Fruit fly (Drosophila melanogaster) whole organism, pupa: Measurements from ENCODE around the gene Lk.
A peak's percentile ranks its signal among the peaks of the same experiment; 100 is the strongest.

ENCODE experiments used
- CG10348 ChIP-seq: fragments of 200-800 bp; sonication (Bioruptor generic); IDR thresholded peaks from 2 replicates; pipeline ENCODE4 v1.3.6; 2022; ENCODE audit warnings: missing biosample characterization, missing genetic modification characterization
- CG14655 ChIP-seq: fragments of 200-800 bp; sonication (Bioruptor generic); optimal IDR thresholded peaks from 3 replicates; lab custom pipeline; 2017; ENCODE audit warnings: mild to moderate bottlenecking, missing biosample characterization, missing genetic modification reagents, missing genetic modification characterization
- CG15710 ChIP-seq: fragments of 200-800 bp; sonication (Bioruptor generic); optimal IDR thresholded peaks from 2 replicates; lab custom pipeline; 2018; ENCODE audit warnings: missing biosample characterization, mild to moderate bottlenecking, missing genetic modification characterization, moderate library complexity
- CG32121 ChIP-seq: fragments of 200-800 bp; sonication (Bioruptor generic); IDR thresholded peaks from 2 replicates; pipeline ENCODE4 v1.3.6; 2022; ENCODE audit warnings: missing biosample characterization, missing genetic modification characterization
- CG4496 ChIP-seq: fragments of 200-800 bp; sonication (Bioruptor generic); IDR thresholded peaks from 3 replicates; pipeline ENCODE4 v1.3.6; 2022; ENCODE audit warnings: missing biosample characterization, missing genetic modification characterization
- CG8159 ChIP-seq: fragments of 200-800 bp; sonication (Bioruptor generic); optimal IDR thresholded peaks from 3 replicates; lab custom pipeline; 2018; ENCODE audit warnings: missing biosample characterization, mild to moderate bottlenecking, missing genetic modification characterization, moderate library complexity
- CG9948 ChIP-seq: fragments of 200-800 bp; sonication (Bioruptor generic); optimal IDR thresholded peaks from 2 replicates; lab custom pipeline; 2018; ENCODE audit warnings: missing biosample characterization, mild to moderate bottlenecking, missing genetic modification characterization, moderate library complexity
- Ets98B ChIP-seq: fragments of 200-800 bp; sonication (Bioruptor generic); IDR thresholded peaks from 2 replicates; pipeline ENCODE4 v1.3.6; 2022; ENCODE audit warnings: missing biosample characterization, missing genetic modification characterization
- Pif1A ChIP-seq: fragments of 200-800 bp; sonication (Bioruptor generic); optimal IDR thresholded peaks from 3 replicates; lab custom pipeline; 2016; ENCODE audit warnings: missing biosample characterization, missing genetic modification characterization
- Pif1B ChIP-seq: fragments of 200-800 bp; sonication (Bioruptor generic); optimal IDR thresholded peaks from 3 replicates; lab custom pipeline; 2016; ENCODE audit warnings: missing biosample characterization, missing genetic modification characterization
- Snoo ChIP-seq: fragments of 200-800 bp; sonication (Bioruptor generic); optimal IDR thresholded peaks from 3 replicates; lab custom pipeline; 2017; ENCODE audit warnings: missing biosample characterization, mild to moderate bottlenecking, missing genetic modification characterization, inconsistent platforms
- fd96Ca ChIP-seq: fragments of 200-800 bp; sonication (Bioruptor generic); IDR thresholded peaks from 3 replicates; pipeline ENCODE4 v1.3.6; 2022; ENCODE audit warnings: missing biosample characterization, missing genetic modification characterization
- gl ChIP-seq: fragments of 200-800 bp; sonication (Bioruptor generic); optimal IDR thresholded peaks from 2 replicates; lab custom pipeline; 2018; ENCODE audit warnings: missing biosample characterization, mild to moderate bottlenecking, missing genetic modification characterization
- rn ChIP-seq: fragments of 200-800 bp; sonication (Bioruptor generic); IDR thresholded peaks from 2 replicates; pipeline ENCODE4 v1.3.6; 2022; ENCODE audit warnings: missing biosample characterization, missing genetic modification characterization

Lk gene

dm6 chr3L:14515690-14516089 is 44.9 kb downstream of the Lk start:
- TF ChIP-seq CG4496 (GFP tag; lab: Robert Waterston, UW) (0 out of 3 replicates have a peak, but pooled peaks have one; percentile 39), Snoo (tag; lab: Kevin White, UChicago) (peak; percentile 15), Ets98B (GFP tag; lab: Robert Waterston, UW) (peak; percentile 31), CG15710 (tag; lab: Kevin White, UChicago) (no peak), CG10348 (no peak), CG32121 (GFP tag; lab: Robert Waterston, UW) (0 out of 2 replicates have a peak, but pooled peaks have one; percentile 23), fd96Ca (GFP tag; lab: Robert Waterston, UW) (0 out of 3 replicates have a peak, but pooled peaks have one; percentile 36)

dm6 chr3L:14513286-14513685 is 47.3 kb downstream of the Lk start:
- TF ChIP-seq Snoo (tag; lab: Kevin White, UChicago) (no peak), gl (tag; lab: Kevin White, UChicago) (no peak), fd96Ca (GFP tag; lab: Robert Waterston, UW) (no peak), CG4496 (GFP tag; lab: Robert Waterston, UW) (no peak), CG8159 (tag; lab: Kevin White, UChicago) (no peak), CG15710 (tag; lab: Kevin White, UChicago) (no peak), CG32121 (GFP tag; lab: Robert Waterston, UW) (no peak), rn (GFP tag; lab: Robert Waterston, UW) (no peak), CG14655 (GFP tag; lab: Kevin White, UChicago) (no peak), Pif1A (GFP tag; lab: Kevin White, UChicago) (no peak), CG9948 (tag; lab: Kevin White, UChicago) (no peak), Pif1B (GFP tag; lab: Kevin White, UChicago) (no peak)
- TF ChIP-seq, all 21 proteins: peak for 0
